Fruit fly (Drosophila melanogaster): ENCODE data around the gene Prosbeta2.

Prosbeta2 gene

dm6 chr3L:15023192-15023591 is 23.4 kb downstream of the Prosbeta2 start, which contains the start of gene CG32148:
Gene CG32148, plus strand, starts transcription at chr3L:15023492.
- no peak for TF ChIP-seq cnc (optimal IDR thresholded peaks at IDR 0.05)
- no peak for TF ChIP-seq CG11617 (GFP tag; optimal IDR thresholded peaks at IDR 0.05)
- TF ChIP-seq CG7045 (GFP tag; optimal IDR thresholded peaks at IDR 0.05) = no peak
- TF ChIP-seq bab1 (GFP tag; optimal IDR thresholded peaks at IDR 0.05) = no peak
- TF ChIP-seq Hr96 (GFP tag; optimal IDR thresholded peaks at IDR 0.05) = no peak
- TF ChIP-seq tj (GFP tag; optimal IDR thresholded peaks at IDR 0.05) = no peak
- no peak for TF ChIP-seq kay (GFP tag; ENCODE audit: borderline replicate concordance)
- no peak for TF ChIP-seq Crg-1 (GFP tag; optimal IDR thresholded peaks at IDR 0.05)
- TF ChIP-seq ovo (GFP tag; optimal IDR thresholded peaks at IDR 0.05) = no peak
- no peak for TF ChIP-seq pad (GFP tag; optimal IDR thresholded peaks at IDR 0.05)
- no peak for TF ChIP-seq cic (GFP tag; optimal IDR thresholded peaks at IDR 0.05)

- TF ChIP-seq CG1620 (GFP tag; optimal IDR thresholded peaks at IDR 0.05) (no peak), CG11617 (GFP tag; optimal IDR thresholded peaks at IDR 0.05) (no peak), CG33017 (tag; optimal IDR thresholded peaks at IDR 0.05) (no peak), CG5204 (GFP tag; optimal IDR thresholded peaks at IDR 0.05) (no peak), CG14711 (tag; optimal IDR thresholded peaks at IDR 0.05) (no peak), CG12768 (GFP tag; optimal IDR thresholded peaks at IDR 0.05) (no peak), cnc (optimal IDR thresholded peaks at IDR 0.05) (no peak), pad (GFP tag; optimal IDR thresholded peaks at IDR 0.05) (no peak), tj (GFP tag; optimal IDR thresholded peaks at IDR 0.05) (no peak), kay (GFP tag; ENCODE audit: borderline replicate concordance) (no peak), ovo (GFP tag; optimal IDR thresholded peaks at IDR 0.05) (no peak), toe (GFP tag; optimal IDR thresholded peaks at IDR 0.05) (no peak), cic (GFP tag; optimal IDR thresholded peaks at IDR 0.05) (no peak)
These were observed 32.0 kb downstream of the Prosbeta2 start for dm6 chr3L:15031773-15032172.

- TF ChIP-seq pad (GFP tag; optimal IDR thresholded peaks at IDR 0.05) (no peak), CG5204 (GFP tag; optimal IDR thresholded peaks at IDR 0.05) (no peak), Hr96 (GFP tag; optimal IDR thresholded peaks at IDR 0.05) (no peak), CG12768 (GFP tag; optimal IDR thresholded peaks at IDR 0.05) (no peak), toe (GFP tag; optimal IDR thresholded peaks at IDR 0.05) (no peak), Crg-1 (GFP tag; optimal IDR thresholded peaks at IDR 0.05) (no peak), CG7045 (GFP tag; optimal IDR thresholded peaks at IDR 0.05) (no peak), Mnt (GFP tag; optimal IDR thresholded peaks at IDR 0.05) (no peak), CG1620 (GFP tag; optimal IDR thresholded peaks at IDR 0.05) (no peak), CG11617 (GFP tag; optimal IDR thresholded peaks at IDR 0.05) (no peak), CG14711 (tag; optimal IDR thresholded peaks at IDR 0.05) (no peak), Clk (GFP tag; optimal IDR thresholded peaks at IDR 0.05) (no peak), tj (GFP tag; optimal IDR thresholded peaks at IDR 0.05) (no peak), CG33017 (tag; optimal IDR thresholded peaks at IDR 0.05) (no peak), kay (GFP tag; ENCODE audit: borderline replicate concordance) (no peak), cnc (optimal IDR thresholded peaks at IDR 0.05) (no peak), cic (GFP tag; optimal IDR thresholded peaks at IDR 0.05) (no peak), CG7101 (tag; optimal IDR thresholded peaks at IDR 0.05) (no peak), ovo (GFP tag; optimal IDR thresholded peaks at IDR 0.05) (no peak), bab1 (GFP tag; optimal IDR thresholded peaks at IDR 0.05) (no peak)
These were observed 34.4 kb downstream of the Prosbeta2 start for dm6 chr3L:15034061-15034713.

- TF ChIP-seq CG12768 (GFP tag; optimal IDR thresholded peaks at IDR 0.05) (no peak), Clk (GFP tag; optimal IDR thresholded peaks at IDR 0.05) (no peak)
These were observed 34.9 kb downstream of the Prosbeta2 start for dm6 chr3L:15034714-15035076.

dm6 chr3L:15035585-15035984 is 35.8 kb downstream of the Prosbeta2 start:
- TF ChIP-seq tj (GFP tag; optimal IDR thresholded peaks at IDR 0.05) = no peak
- TF ChIP-seq bab1 (GFP tag; optimal IDR thresholded peaks at IDR 0.05) = no peak
- no peak for TF ChIP-seq pad (GFP tag; optimal IDR thresholded peaks at IDR 0.05)
- TF ChIP-seq Crg-1 (GFP tag; optimal IDR thresholded peaks at IDR 0.05) = no peak
- no peak for TF ChIP-seq cnc (optimal IDR thresholded peaks at IDR 0.05)
- TF ChIP-seq CG1620 (GFP tag; optimal IDR thresholded peaks at IDR 0.05) = no peak
- TF ChIP-seq toe (GFP tag; optimal IDR thresholded peaks at IDR 0.05) = no peak
- TF ChIP-seq ovo (GFP tag; optimal IDR thresholded peaks at IDR 0.05) = no peak
- no peak for TF ChIP-seq Mnt (GFP tag; optimal IDR thresholded peaks at IDR 0.05)
- no peak for TF ChIP-seq CG33017 (tag; optimal IDR thresholded peaks at IDR 0.05)
- TF ChIP-seq CG14711 (tag; optimal IDR thresholded peaks at IDR 0.05) = no peak
- TF ChIP-seq Hr96 (GFP tag; optimal IDR thresholded peaks at IDR 0.05) = no peak
- no peak for TF ChIP-seq CG7101 (tag; optimal IDR thresholded peaks at IDR 0.05)
- no peak for TF ChIP-seq kay (GFP tag; ENCODE audit: borderline replicate concordance)
- no peak for TF ChIP-seq cic (GFP tag; optimal IDR thresholded peaks at IDR 0.05)
- no peak for TF ChIP-seq Clk (GFP tag; optimal IDR thresholded peaks at IDR 0.05)
- no peak for TF ChIP-seq CG7045 (GFP tag; optimal IDR thresholded peaks at IDR 0.05)
- no peak for TF ChIP-seq CG12768 (GFP tag; optimal IDR thresholded peaks at IDR 0.05)
- no peak for TF ChIP-seq CG11617 (GFP tag; optimal IDR thresholded peaks at IDR 0.05)
- TF ChIP-seq CG5204 (GFP tag; optimal IDR thresholded peaks at IDR 0.05) = no peak

- TF ChIP-seq Clk (GFP tag; optimal IDR thresholded peaks at IDR 0.05) (no peak), ovo (GFP tag; optimal IDR thresholded peaks at IDR 0.05) (no peak)
These were observed 39.8 kb downstream of the Prosbeta2 start for dm6 chr3L:15039510-15039909.

Data from whole organism, adult.